Worm (Caenorhabditis elegans): ENCODE measurements around the gene idpp-3.

idpp-3 gene

ce11 chrX:14960841-14961240 lies 530 bp downstream of the idpp-3 start:
- TF ChIP-seq mab-5 (tag; optimal IDR thresholded peaks at IDR 0.05) (no peak), lin-39 (tag; optimal IDR thresholded peaks at IDR 0.05) (no peak), ama-1 (optimal IDR thresholded peaks at IDR 0.05) (no peak), sma-3 (GFP tag; optimal IDR thresholded peaks at IDR 0.05) (no peak), peb-1 (tag; optimal IDR thresholded peaks at IDR 0.05) (no peak), snpc-4 (tag; optimal IDR thresholded peaks at IDR 0.05) (no peak)

ce11 chrX:14959393-14960073 lies 1.8 kb downstream of the idpp-3 start:
- TF ChIP-seq lsy-2 (tag; optimal IDR thresholded peaks at IDR 0.05), result no peak
- no peak for TF ChIP-seq ceh-16 (tag; optimal IDR thresholded peaks at IDR 0.05)
- TF ChIP-seq nhr-23 (tag; optimal IDR thresholded peaks at IDR 0.05), result no peak
- no peak for TF ChIP-seq mbf-1 (tag; optimal IDR thresholded peaks at IDR 0.05)
- TF ChIP-seq nhr-25 (tag; optimal IDR thresholded peaks at IDR 0.05), result no peak
- TF ChIP-seq lin-11 (tag; optimal IDR thresholded peaks at IDR 0.05), result no peak
- no peak for TF ChIP-seq ama-1 (optimal IDR thresholded peaks at IDR 0.05)
- no peak for TF ChIP-seq sma-3 (GFP tag; optimal IDR thresholded peaks at IDR 0.05)

- TF ChIP-seq lsy-2 (tag; optimal IDR thresholded peaks at IDR 0.05), result no peak
- no peak for TF ChIP-seq elt-1 (tag; optimal IDR thresholded peaks at IDR 0.05)
- no peak for TF ChIP-seq ceh-82 (tag; optimal IDR thresholded peaks at IDR 0.05)
- no peak for TF ChIP-seq mbf-1 (tag; optimal IDR thresholded peaks at IDR 0.05)
- no peak for TF ChIP-seq R02D3.7 (tag; optimal IDR thresholded peaks at IDR 0.05)
- no peak for TF ChIP-seq unc-39 (tag; optimal IDR thresholded peaks at IDR 0.05)
- no peak for TF ChIP-seq nhr-77 (tag; optimal IDR thresholded peaks at IDR 0.05)
- no peak for TF ChIP-seq sem-4 (tag; optimal IDR thresholded peaks at IDR 0.05)
- TF ChIP-seq gmeb-1 (tag; optimal IDR thresholded peaks at IDR 0.05), result no peak
- no peak for TF ChIP-seq egl-27 (tag; optimal IDR thresholded peaks at IDR 0.05)
- no peak for TF ChIP-seq ztf-1 (GFP tag; conservative IDR thresholded peaks at IDR 0.05)
- TF ChIP-seq nhr-237 (tag; optimal IDR thresholded peaks at IDR 0.05), result no peak
- no peak for TF ChIP-seq nhr-23 (tag; optimal IDR thresholded peaks at IDR 0.05)
- TF ChIP-seq snpc-4 (tag; optimal IDR thresholded peaks at IDR 0.05), result no peak
- TF ChIP-seq nhr-21 (tag; optimal IDR thresholded peaks at IDR 0.05), result no peak
- no peak for TF ChIP-seq nhr-11 (tag; optimal IDR thresholded peaks at IDR 0.05)
- no peak for TF ChIP-seq dmd-4 (tag; optimal IDR thresholded peaks at IDR 0.05)
Measured at ce11 chrX:14958401-14958800, 3.0 kb downstream of the idpp-3 start.

ce11 chrX:14957176-14957575 lies 4.2 kb downstream of the idpp-3 start:
- no peak for TF ChIP-seq unc-62 (GFP tag; optimal IDR thresholded peaks at IDR 0.05)
- no peak for TF ChIP-seq alr-1 (tag; optimal IDR thresholded peaks at IDR 0.05)
- TF ChIP-seq blmp-1 (tag; optimal IDR thresholded peaks at IDR 0.05; ENCODE audit: insufficient read depth), result no peak

- TF ChIP-seq nhr-25 (tag; optimal IDR thresholded peaks at IDR 0.05) (no peak), nhr-6 (tag; optimal IDR thresholded peaks at IDR 0.05) (no peak), ztf-4 (tag; optimal IDR thresholded peaks at IDR 0.05) (no peak), unc-55 (GFP tag; optimal IDR thresholded peaks at IDR 0.05) (no peak), unc-62 (GFP tag; optimal IDR thresholded peaks at IDR 0.05) (no peak), mdl-1 (tag; optimal IDR thresholded peaks at IDR 0.05) (no peak), alr-1 (tag; optimal IDR thresholded peaks at IDR 0.05) (no peak), R02D3.7 (tag; optimal IDR thresholded peaks at IDR 0.05) (no peak), ceh-82 (tag; optimal IDR thresholded peaks at IDR 0.05) (no peak), nhr-77 (tag; optimal IDR thresholded peaks at IDR 0.05) (no peak)
Measured at ce11 chrX:14954548-14954947, 6.8 kb downstream of the idpp-3 start, which contains the start of gene pag-3. pag-3 (minus strand) TSS chrX:14954648.

- TF ChIP-seq fos-1 (tag; optimal IDR thresholded peaks at IDR 0.05), result no peak
- no peak for TF ChIP-seq sem-4 (tag; optimal IDR thresholded peaks at IDR 0.05)
- TF ChIP-seq unc-55 (GFP tag; optimal IDR thresholded peaks at IDR 0.05), result no peak
- no peak for TF ChIP-seq R02D3.7 (tag; optimal IDR thresholded peaks at IDR 0.05)
Measured at ce11 chrX:14951797-14952196, 9.6 kb downstream of the idpp-3 start.
